Worm (Caenorhabditis elegans): ENCODE results near the gene F23F12.3.
A peak's percentile ranks its signal among the peaks of the same experiment; 100 is the strongest.

The F23F12.3 gene

ce11 chrIII:6482918-6483317, 17.4 kb upstream of the F23F12.3 start, which contains the start of gene chtb-2:
Gene chtb-2 (plus strand): TSS chrIII:6483218.
- TF ChIP-seq hmg-20 (GFP tag; IDR thresholded peaks at IDR 0.05) (no peak), hlh-26 (GFP tag; conservative IDR thresholded peaks at IDR 0.05) (no peak), sdz-38 (tag; optimal IDR thresholded peaks at IDR 0.05) (no peak), Y53G8AR.9 (GFP tag; conservative IDR thresholded peaks at IDR 0.05) (no peak), zfh-2 (GFP tag; conservative IDR thresholded peaks at IDR 0.05) (no peak), Y95B8A.8 (GFP tag; IDR thresholded peaks at IDR 0.05) (no peak), let-526 (GFP tag; IDR thresholded peaks at IDR 0.05) (no peak)

ce11 chrIII:6488916-6489315, 11.4 kb upstream of the F23F12.3 start:
- TF ChIP-seq F33H1.4 (GFP tag; IDR thresholded peaks at IDR 0.05), result peak; percentile 34; the same call in 1 of the 2 replicates
- TF ChIP-seq ceh-27 (GFP tag; optimal IDR thresholded peaks at IDR 0.05), result no peak
- no peak for TF ChIP-seq ceh-91 (GFP tag; IDR thresholded peaks at IDR 0.05)
- peak; percentile 60; the same call in 1 of the 2 replicates for TF ChIP-seq nfyb-1 (GFP tag; IDR thresholded peaks at IDR 0.05)
- 0 out of 2 replicates have a peak, but pooled peaks have one; percentile 12 for TF ChIP-seq attf-3 (GFP tag; conservative IDR thresholded peaks at IDR 0.05)
- TF ChIP-seq madf-6 (GFP tag; IDR thresholded peaks at IDR 0.05), result peak; percentile 47; the same call in 1 of the 2 replicates
- peak; percentile 52 for TF ChIP-seq snpc-3.4 (tag; optimal IDR thresholded peaks at IDR 0.05)
- no peak for TF ChIP-seq tbp1 (GFP tag; optimal IDR thresholded peaks at IDR 0.05)
- 0 out of 2 replicates have a peak, but pooled peaks have one; percentile 9 for TF ChIP-seq hmg-1.2 (GFP tag; IDR thresholded peaks at IDR 0.05)
- peak; percentile 43 for TF ChIP-seq F23B12.7 (tag; optimal IDR thresholded peaks at IDR 0.05; ENCODE audit: insufficient read depth)
- peak; percentile 73 for TF ChIP-seq snpc-1.3 (tag; optimal IDR thresholded peaks at IDR 0.05; ENCODE audit: insufficient read depth)
- TF ChIP-seq Y95B8A.8 (GFP tag; IDR thresholded peaks at IDR 0.05), result no peak
- peak; percentile 24 for TF ChIP-seq dpl-1 (GFP tag; optimal IDR thresholded peaks at IDR 0.05)
- no peak for TF ChIP-seq snpc-4 (GFP tag; optimal IDR thresholded peaks at IDR 0.05)
- peak in 1 of 4 experiments; percentile 1 for TF ChIP-seq snpc-4 (tag; optimal IDR thresholded peaks at IDR 0.05)
- TF ChIP-seq efl-1 (GFP tag; optimal IDR thresholded peaks at IDR 0.05), result peak; percentile 61
- peak; percentile 51 for TF ChIP-seq lin-54 (GFP tag; optimal IDR thresholded peaks at IDR 0.05)
- TF ChIP-seq lir-1 (GFP tag; conservative IDR thresholded peaks at IDR 0.05), result no peak

- TF ChIP-seq madf-6 (GFP tag; IDR thresholded peaks at IDR 0.05) (peak; percentile 33), ztf-28 (GFP tag; IDR thresholded peaks at IDR 0.05) (no peak)
Measured at ce11 chrIII:6489493-6489892, 10.8 kb upstream of the F23F12.3 start, which contains the start of gene rpt-3. Gene rpt-3 (plus strand): TSS chrIII:6489793.

ce11 chrIII:6490989-6491388, 9.3 kb upstream of the F23F12.3 start:
- TF ChIP-seq ceh-91 (GFP tag; IDR thresholded peaks at IDR 0.05) (no peak), madf-3 (GFP tag; IDR thresholded peaks at IDR 0.05) (no peak), nhr-179 (tag; optimal IDR thresholded peaks at IDR 0.05) (no peak), ztf-3 (GFP tag; optimal IDR thresholded peaks at IDR 0.05) (no peak), Y79H2A.3 (GFP tag; conservative IDR thresholded peaks at IDR 0.05) (no peak), F57A8.1 (GFP tag; optimal IDR thresholded peaks at IDR 0.05) (no peak), ztf-26 (tag; optimal IDR thresholded peaks at IDR 0.05) (no peak), dpff-1 (tag; optimal IDR thresholded peaks at IDR 0.05) (no peak), cebp-1 (GFP tag; IDR thresholded peaks at IDR 0.05) (no peak), cebp-1 (tag; optimal IDR thresholded peaks at IDR 0.05) (no peak), snpc-1.3 (tag; optimal IDR thresholded peaks at IDR 0.05; ENCODE audit: insufficient read depth) (no peak), zim-3 (tag; optimal IDR thresholded peaks at IDR 0.05) (no peak), lin-54 (GFP tag; optimal IDR thresholded peaks at IDR 0.05) (no peak)
